Worm (Caenorhabditis elegans) whole organism, L1 larva: Measurements from ENCODE around the gene twk-3.

ENCODE experiments used
- aha-1 ChIP-seq: fragments of 150-350 bp; optimal IDR thresholded peaks from 2 replicates; lab custom pipeline; 2014; ENCODE audit warnings: missing biosample characterization, missing genetic modification characterization
- irx-1 ChIP-seq: sonication (generic microtip); optimal IDR thresholded peaks from 2 replicates; lab custom pipeline; 2016; ENCODE audit warnings: missing genetic modification characterization, missing compliant biosample characterization
- lir-3 ChIP-seq: sonication (generic microtip); optimal IDR thresholded peaks from 2 replicates; lab custom pipeline; 2016; ENCODE audit warnings: mild to moderate bottlenecking, missing genetic modification characterization, moderate library complexity, missing compliant biosample characterization; ENCODE audit not compliant: poor library complexity
- unc-62 ChIP-seq: fragments of 150-350 bp; optimal IDR thresholded peaks from 2 replicates; lab custom pipeline; 2014; ENCODE audit warnings: missing biosample characterization, missing genetic modification reagents, missing genetic modification characterization
- ztf-4 ChIP-seq: fragments of 150-350 bp; optimal IDR thresholded peaks from 2 replicates; lab custom pipeline; 2014; ENCODE audit warnings: missing biosample characterization, missing genetic modification characterization

ce11 chrII:8224623-8225022, 12.0 kb upstream of the twk-3 start:
- TF ChIP-seq aha-1 (tag; lab: Kevin White, UChicago): no peak
- no peak for TF ChIP-seq lir-3 (tag; lab: Kevin White, UChicago)
- no peak for TF ChIP-seq ztf-4
- no peak for TF ChIP-seq irx-1
- no peak for TF ChIP-seq unc-62
